Worm (Caenorhabditis elegans) whole organism, mixed stage, embryonic: ENCODE data around the gene msp-63.

Source experiments
- M03D4.4 ChIP-seq: sonication (generic microtip); optimal IDR thresholded peaks from 2 replicates; lab custom pipeline; 2017; ENCODE audit warnings: mild to moderate bottlenecking, missing genetic modification characterization, missing compliant biosample characterization
- blmp-1 ChIP-seq: fragments of 150-350 bp; optimal IDR thresholded peaks from 2 replicates; lab custom pipeline; 2014; ENCODE audit warnings: missing biosample characterization, missing genetic modification characterization
- ceh-39 ChIP-seq: fragments of 150-350 bp; optimal IDR thresholded peaks from 2 replicates; lab custom pipeline; 2014; ENCODE audit warnings: missing biosample characterization, missing genetic modification characterization
- ceh-43 ChIP-seq: fragments of 200-800 bp; sonication (Bioruptor generic); optimal IDR thresholded peaks from 2 replicates; lab custom pipeline; 2018; ENCODE audit warnings: mild to moderate bottlenecking, missing genetic modification characterization, moderate library complexity, missing compliant biosample characterization
- ceh-83 ChIP-seq: fragments of 200-800 bp; sonication (Bioruptor generic); optimal IDR thresholded peaks from 2 replicates; lab custom pipeline; 2018; ENCODE audit warnings: mild to moderate bottlenecking, missing genetic modification characterization, missing compliant biosample characterization
- ces-1 ChIP-seq: fragments of 150-350 bp; optimal IDR thresholded peaks from 2 replicates; lab custom pipeline; 2014; ENCODE audit warnings: missing biosample characterization, missing genetic modification reagents, missing genetic modification characterization
- cnd-1 ChIP-seq: fragments of 200-800 bp; sonication (Bioruptor generic); optimal IDR thresholded peaks from 2 replicates; lab custom pipeline; 2018; ENCODE audit warnings: mild to moderate bottlenecking, missing genetic modification characterization, missing compliant biosample characterization
- elt-1 ChIP-seq: sonication (generic microtip); optimal IDR thresholded peaks from 2 replicates; lab custom pipeline; 2017; ENCODE audit warnings: missing genetic modification characterization, mild to moderate bottlenecking, missing compliant biosample characterization, antibody characterized with exemption, moderate library complexity, borderline replicate concordance; ENCODE audit not compliant: insufficient read depth
- elt-3 ChIP-seq: fragments of 150-350 bp; optimal IDR thresholded peaks from 2 replicates; lab custom pipeline; 2014; ENCODE audit warnings: missing biosample characterization, missing genetic modification characterization
- flh-1 ChIP-seq: fragments of 200-800 bp; sonication (Bioruptor generic); optimal IDR thresholded peaks from 2 replicates; lab custom pipeline; 2018; ENCODE audit warnings: mild to moderate bottlenecking, missing genetic modification characterization, moderate library complexity, missing compliant biosample characterization
- ham-2 ChIP-seq: fragments of 200-800 bp; sonication (Bioruptor generic); optimal IDR thresholded peaks from 2 replicates; lab custom pipeline; 2018; ENCODE audit warnings: mild to moderate bottlenecking, missing genetic modification characterization, missing compliant biosample characterization
- hlh-1 ChIP-seq: fragments of 150-350 bp; optimal IDR thresholded peaks from 2 replicates; lab custom pipeline; 2014; ENCODE audit warnings: missing biosample characterization, missing genetic modification reagents, missing genetic modification characterization
- lin-13 ChIP-seq: fragments of 150-350 bp; optimal IDR thresholded peaks from 2 replicates; lab custom pipeline; 2014; ENCODE audit warnings: missing biosample characterization, missing genetic modification characterization
- lin-32 ChIP-seq: fragments of 200-800 bp; sonication (Bioruptor generic); optimal IDR thresholded peaks from 2 replicates; lab custom pipeline; 2018; ENCODE audit warnings: mild to moderate bottlenecking, missing genetic modification characterization, missing compliant biosample characterization
- lsy-2 ChIP-seq: fragments of 150-350 bp; optimal IDR thresholded peaks from 2 replicates; lab custom pipeline; 2014; ENCODE audit warnings: missing biosample characterization, missing genetic modification characterization
- mab-5 ChIP-seq: fragments of 150-350 bp; optimal IDR thresholded peaks from 2 replicates; lab custom pipeline; 2014; ENCODE audit warnings: missing biosample characterization, missing genetic modification characterization
- mls-2 ChIP-seq: sonication (generic microtip); optimal IDR thresholded peaks from 2 replicates; lab custom pipeline; 2016; ENCODE audit warnings: mild to moderate bottlenecking, missing genetic modification characterization, moderate library complexity, missing compliant biosample characterization
- nhr-12 ChIP-seq: fragments of 150-350 bp; optimal IDR thresholded peaks from 2 replicates; lab custom pipeline; 2014; ENCODE audit warnings: missing biosample characterization, missing genetic modification characterization
- nhr-2 ChIP-seq: fragments of 150-350 bp; optimal IDR thresholded peaks from 2 replicates; lab custom pipeline; 2014; ENCODE audit warnings: missing biosample characterization, missing genetic modification characterization
- nhr-237 ChIP-seq: fragments of 150-350 bp; optimal IDR thresholded peaks from 2 replicates; lab custom pipeline; 2014; ENCODE audit warnings: missing biosample characterization, missing genetic modification characterization
- nhr-28 ChIP-seq: fragments of 150-350 bp; optimal IDR thresholded peaks from 2 replicates; lab custom pipeline; 2014; ENCODE audit warnings: missing biosample characterization, missing genetic modification characterization
- nhr-76 ChIP-seq: sonication (generic microtip); optimal IDR thresholded peaks from 2 replicates; lab custom pipeline; 2017; ENCODE audit warnings: missing biosample characterization, missing genetic modification characterization
- pha-4 ChIP-seq: fragments of 150-350 bp; optimal IDR thresholded peaks from 2 replicates; lab custom pipeline; 2018; ENCODE audit warnings: missing biosample characterization, missing genetic modification reagents, missing genetic modification characterization
- sem-2 ChIP-seq: fragments of 200-800 bp; sonication (Bioruptor generic); optimal IDR thresholded peaks from 2 replicates; lab custom pipeline; 2018; ENCODE audit warnings: mild to moderate bottlenecking, missing genetic modification characterization, missing compliant biosample characterization
- snpc-4 ChIP-seq: fragments of 150-350 bp; optimal IDR thresholded peaks from 2 replicates; lab custom pipeline; 2014; ENCODE audit warnings: missing biosample characterization, missing genetic modification characterization
- sptf-1 ChIP-seq: sonication (generic microtip); optimal IDR thresholded peaks from 2 replicates; lab custom pipeline; 2017; ENCODE audit warnings: mild to moderate bottlenecking, missing genetic modification characterization, moderate library complexity, missing compliant biosample characterization
- tbx-8 ChIP-seq: fragments of 200-800 bp; sonication (Bioruptor generic); optimal IDR thresholded peaks from 2 replicates; lab custom pipeline; 2018; ENCODE audit warnings: mild to moderate bottlenecking, missing genetic modification characterization, moderate library complexity, missing compliant biosample characterization
- unc-120 ChIP-seq: sonication (generic microtip); optimal IDR thresholded peaks from 2 replicates; lab custom pipeline; 2017; ENCODE audit warnings: missing genetic modification characterization, missing compliant biosample characterization; ENCODE audit not compliant: poor library complexity, severe bottlenecking
- unc-62 ChIP-seq: fragments of 150-350 bp; optimal IDR thresholded peaks from 2 replicates; lab custom pipeline; 2014; ENCODE audit warnings: missing biosample characterization, missing genetic modification reagents, missing genetic modification characterization
- zip-8 ChIP-seq: fragments of 150-350 bp; optimal IDR thresholded peaks from 2 replicates; lab custom pipeline; 2014; ENCODE audit warnings: missing biosample characterization, missing genetic modification characterization

Gene msp-63

ce11 chrII:5806563-5806962, 9.3 kb upstream of the msp-63 start:
- TF ChIP-seq tbx-8 (GFP tag; lab: Kevin White, UChicago) (no peak), ham-2 (GFP tag; lab: Kevin White, UChicago) (no peak), elt-1 (tag; lab: Kevin White, UChicago) (no peak), cnd-1 (no peak), snpc-4 (no peak), sem-2 (no peak), ces-1 (GFP tag; lab: Kevin White, UChicago) (no peak)

- TF ChIP-seq mls-2 (tag; lab: Kevin White, UChicago) (no peak), nhr-12 (tag; lab: Kevin White, UChicago) (no peak), lin-13 (tag; lab: Kevin White, UChicago) (no peak), ceh-43 (GFP tag; lab: Kevin White, UChicago) (no peak), blmp-1 (tag; lab: Kevin White, UChicago) (no peak), hlh-1 (tag; lab: Kevin White, UChicago) (no peak), ham-2 (GFP tag; lab: Kevin White, UChicago) (no peak), sptf-1 (tag; lab: Kevin White, UChicago) (no peak), unc-120 (tag; lab: Kevin White, UChicago) (no peak), mab-5 (tag; lab: Kevin White, UChicago) (no peak), lin-32 (GFP tag; lab: Kevin White, UChicago) (no peak)
- TF ChIP-seq, all 35 proteins: peak for 0
Observed at ce11 chrII:5805303-5805702, 8.1 kb upstream of the msp-63 start, which contains the start of gene K05F1.10. K05F1.10 (minus strand) TSS chrII:5805473.

ce11 chrII:5804288-5804687, 7.0 kb upstream of the msp-63 start:
- no peak for TF ChIP-seq hlh-1 (tag; lab: Kevin White, UChicago)
- TF ChIP-seq zip-8 (tag; lab: Kevin White, UChicago): peak; percentile 63

ce11 chrII:5801075-5801474, 3.8 kb upstream of the msp-63 start, which contains the start of the genes K05F1.9 and K05F1.1:
K05F1.9 (minus strand) TSS chrII:5801175.
K05F1.1 (plus strand) TSS chrII:5801382.
- TF ChIP-seq M03D4.4 (tag; lab: Kevin White, UChicago): no peak
- no peak for TF ChIP-seq cnd-1
- no peak for TF ChIP-seq nhr-28 (tag; lab: Kevin White, UChicago)
- TF ChIP-seq nhr-237 (tag; lab: Kevin White, UChicago): no peak
- TF ChIP-seq nhr-76 (tag; lab: Kevin White, UChicago): no peak
- TF ChIP-seq mab-5 (tag; lab: Kevin White, UChicago): no peak
- TF ChIP-seq zip-8 (tag; lab: Kevin White, UChicago): no peak
- TF ChIP-seq lin-13 (tag; lab: Kevin White, UChicago): no peak
- TF ChIP-seq, all 35 proteins: peak for 0

- TF ChIP-seq lin-32 (GFP tag; lab: Kevin White, UChicago) (no peak), tbx-8 (GFP tag; lab: Kevin White, UChicago) (no peak), blmp-1 (tag; lab: Kevin White, UChicago) (no peak), sem-2 (no peak), nhr-76 (tag; lab: Kevin White, UChicago) (no peak), flh-1 (no peak), ham-2 (GFP tag; lab: Kevin White, UChicago) (no peak), nhr-2 (no peak), unc-62 (GFP tag; lab: Kevin White, UChicago) (no peak), nhr-12 (tag; lab: Kevin White, UChicago) (no peak), ceh-83 (GFP tag; lab: Kevin White, UChicago) (no peak), ceh-39 (no peak), mls-2 (tag; lab: Kevin White, UChicago) (no peak), lsy-2 (no peak)
- TF ChIP-seq, all 35 proteins: peak for 0
Observed at ce11 chrII:5799553-5799952, 2.3 kb upstream of the msp-63 start, which contains the start of gene K05F1.8. K05F1.8 (minus strand) TSS chrII:5799653.

- TF ChIP-seq nhr-2: no peak
- no peak for TF ChIP-seq pha-4 (tag; lab: Kevin White, UChicago)
- no peak for TF ChIP-seq snpc-4
- TF ChIP-seq unc-62 (GFP tag; lab: Kevin White, UChicago): no peak
- TF ChIP-seq elt-3: no peak
- no peak for TF ChIP-seq lsy-2
- no peak for TF ChIP-seq flh-1
- no peak for TF ChIP-seq lin-13 (tag; lab: Kevin White, UChicago)
- no peak for TF ChIP-seq elt-1 (tag; lab: Kevin White, UChicago)
- no peak for TF ChIP-seq blmp-1 (tag; lab: Kevin White, UChicago)
- no peak for TF ChIP-seq cnd-1
- no peak for TF ChIP-seq sem-2
- no peak for TF ChIP-seq ceh-39
Observed at ce11 chrII:5794195-5794594, 3.1 kb downstream of the msp-63 start, which contains the start of gene acdh-8. acdh-8 (plus strand) TSS chrII:5794495.
